Fruit fly (Drosophila melanogaster) whole organism, embryonic: ENCODE results near the gene Ids.

Experiments used
- Ada2b ChIP-seq: fragments of 200-800 bp; sonication (Bioruptor generic); IDR thresholded peaks from 2 replicates; pipeline ENCODE4 v1.3.6; 2022; ENCODE audit warnings: missing biosample characterization, missing genetic modification characterization
- CG10147 ChIP-seq: fragments of 200-800 bp; sonication (Bioruptor generic); optimal IDR thresholded peaks from 2 replicates; lab custom pipeline; 2019; ENCODE audit warnings: missing biosample characterization, mild to moderate bottlenecking, missing genetic modification characterization, moderate library complexity
- CG1024 ChIP-seq: fragments of 200-800 bp; sonication (Bioruptor generic); IDR thresholded peaks from 2 replicates; pipeline ENCODE4 v1.3.6; 2022; ENCODE audit warnings: missing biosample characterization, missing genetic modification characterization
- CG10959 ChIP-seq: fragments of 200-800 bp; sonication (Bioruptor generic); IDR thresholded peaks from 2 replicates; pipeline ENCODE4 v1.3.6; 2022; ENCODE audit warnings: missing biosample characterization, missing genetic modification characterization
- CG11560 ChIP-seq: fragments of 200-800 bp; sonication (Bioruptor generic); IDR thresholded peaks from 3 replicates; pipeline ENCODE4 v1.3.6; 2022; ENCODE audit warnings: missing biosample characterization, missing genetic modification characterization
- CG12155 ChIP-seq: fragments of 200-800 bp; sonication (Bioruptor generic); optimal IDR thresholded peaks from 3 replicates; lab custom pipeline; 2016; ENCODE audit warnings: missing biosample characterization, missing genetic modification characterization
- CG12219 ChIP-seq: fragments of 200-800 bp; sonication (Bioruptor generic); optimal IDR thresholded peaks from 3 replicates; lab custom pipeline; 2018; ENCODE audit warnings: missing biosample characterization, mild to moderate bottlenecking, missing genetic modification characterization
- CG12659 ChIP-seq: fragments of 200-800 bp; sonication (Bioruptor generic); optimal IDR thresholded peaks from 3 replicates; lab custom pipeline; 2017; ENCODE audit warnings: mild to moderate bottlenecking, missing biosample characterization, missing genetic modification reagents, missing genetic modification characterization
- CG12769 ChIP-seq: fragments of 200-800 bp; sonication (Bioruptor generic); optimal IDR thresholded peaks from 2 replicates; lab custom pipeline; 2019; ENCODE audit warnings: missing biosample characterization, mild to moderate bottlenecking, missing genetic modification characterization, moderate library complexity
- CG13287 ChIP-seq: fragments of 200-800 bp; sonication (Bioruptor generic); IDR thresholded peaks from 2 replicates; pipeline ENCODE4 v1.3.6; 2022; ENCODE audit warnings: missing biosample characterization, missing genetic modification characterization; ENCODE audit not compliant: partially characterized antibody
- CG13296 ChIP-seq: fragments of 200-800 bp; sonication (Bioruptor generic); optimal IDR thresholded peaks from 3 replicates; lab custom pipeline; 2018; ENCODE audit warnings: missing biosample characterization, mild to moderate bottlenecking, missing genetic modification characterization
- CG15011 ChIP-seq: fragments of 200-800 bp; sonication (Bioruptor generic); optimal IDR thresholded peaks from 3 replicates; lab custom pipeline; 2018; ENCODE audit warnings: missing biosample characterization, mild to moderate bottlenecking, missing genetic modification characterization
- CG15601 ChIP-seq: fragments of 200-800 bp; sonication (Bioruptor generic); optimal IDR thresholded peaks from 3 replicates; lab custom pipeline; 2019; ENCODE audit warnings: missing biosample characterization, mild to moderate bottlenecking, missing genetic modification characterization, moderate library complexity
- CG15696 ChIP-seq: fragments of 200-800 bp; sonication (Bioruptor generic); optimal IDR thresholded peaks from 2 replicates; lab custom pipeline; 2019; ENCODE audit warnings: missing biosample characterization, mild to moderate bottlenecking, missing genetic modification characterization, moderate library complexity
- CG16863 ChIP-seq: fragments of 200-800 bp; sonication (Bioruptor generic); optimal IDR thresholded peaks from 3 replicates; lab custom pipeline; 2016; ENCODE audit warnings: missing biosample characterization, missing genetic modification characterization
- CG17359 ChIP-seq: fragments of 200-800 bp; sonication (Bioruptor generic); optimal IDR thresholded peaks from 3 replicates; lab custom pipeline; 2018; ENCODE audit warnings: missing biosample characterization, mild to moderate bottlenecking, missing genetic modification characterization, moderate library complexity
- CG18262 ChIP-seq: fragments of 200-800 bp; optimal IDR thresholded peaks from 3 replicates; lab custom pipeline; 2019; ENCODE audit warnings: missing biosample characterization, mild to moderate bottlenecking, missing genetic modification characterization, moderate library complexity
- CG18764 ChIP-seq: fragments of 200-800 bp; sonication (Bioruptor generic); optimal IDR thresholded peaks from 3 replicates; lab custom pipeline; 2016; ENCODE audit warnings: missing biosample characterization, missing genetic modification characterization
- CG2120 ChIP-seq: fragments of 200-800 bp; sonication (Bioruptor generic); optimal IDR thresholded peaks from 3 replicates; lab custom pipeline; 2016; ENCODE audit warnings: missing biosample characterization, missing genetic modification characterization
- CG4424 ChIP-seq: fragments of 200-800 bp; sonication (Bioruptor generic); optimal IDR thresholded peaks from 3 replicates; lab custom pipeline; 2016; ENCODE audit warnings: missing biosample characterization, missing genetic modification characterization
- CG6683 ChIP-seq: fragments of 200-800 bp; sonication (Bioruptor generic); optimal IDR thresholded peaks from 2 replicates; lab custom pipeline; 2017; ENCODE audit warnings: missing biosample characterization, mild to moderate bottlenecking, missing genetic modification characterization, missing genetic modification reagents
- CG6791 ChIP-seq: fragments of 200-800 bp; sonication (Bioruptor generic); IDR thresholded peaks from 3 replicates; pipeline ENCODE4 v1.3.6; 2022; ENCODE audit warnings: missing biosample characterization, missing genetic modification characterization; ENCODE audit not compliant: partially characterized antibody
- CG7928 ChIP-seq: fragments of 200-800 bp; sonication (Bioruptor generic); optimal IDR thresholded peaks from 2 replicates; lab custom pipeline; 2017; ENCODE audit warnings: missing biosample characterization, mild to moderate bottlenecking, missing genetic modification characterization
- Dip3 ChIP-seq: fragments of 200-800 bp; sonication (Bioruptor generic); optimal IDR thresholded peaks from 3 replicates; lab custom pipeline; 2016; ENCODE audit warnings: missing biosample characterization, missing genetic modification characterization
- Ets97D ChIP-seq: fragments of 200-800 bp; sonication (Bioruptor generic); optimal IDR thresholded peaks from 3 replicates; lab custom pipeline; 2016; ENCODE audit warnings: missing biosample characterization, missing genetic modification characterization
- Gsc ChIP-seq: fragments of 200-800 bp; sonication (Bioruptor generic); IDR thresholded peaks from 2 replicates; pipeline ENCODE4 v1.3.6; 2022; ENCODE audit warnings: missing biosample characterization, missing genetic modification characterization
- Max ChIP-seq: fragments of 200-800 bp; sonication (Bioruptor generic); optimal IDR thresholded peaks from 2 replicates; lab custom pipeline; 2016; ENCODE audit warnings: missing biosample characterization, mild to moderate bottlenecking, missing genetic modification characterization
- Neu2 ChIP-seq: fragments of 200-800 bp; sonication (Bioruptor generic); optimal IDR thresholded peaks from 3 replicates; lab custom pipeline; 2016; ENCODE audit warnings: missing biosample characterization, missing genetic modification characterization, borderline replicate concordance
- Nf-YB ChIP-seq: fragments of 200-800 bp; sonication (Bioruptor generic); optimal IDR thresholded peaks from 3 replicates; lab custom pipeline; 2019; ENCODE audit warnings: missing biosample characterization, mild to moderate bottlenecking, missing genetic modification characterization, moderate library complexity
- Optix ChIP-seq: fragments of 200-800 bp; sonication (Bioruptor generic); IDR thresholded peaks from 3 replicates; pipeline ENCODE4 v1.3.6; 2022; ENCODE audit warnings: missing biosample characterization, missing genetic modification characterization
- Rx ChIP-seq: fragments of 200-800 bp; sonication (Bioruptor generic); IDR thresholded peaks from 2 replicates; pipeline ENCODE4 v1.3.6; 2022; ENCODE audit warnings: missing biosample characterization, missing genetic modification characterization
- Side ChIP-seq: fragments of 200-800 bp; sonication (Bioruptor generic); optimal IDR thresholded peaks from 2 replicates; lab custom pipeline; 2016; ENCODE audit warnings: missing biosample characterization, missing genetic modification characterization
- Sin3A ChIP-seq: fragments of >200 bp; optimal IDR thresholded peaks from 2 replicates; lab custom pipeline; 2018
- da ChIP-seq: fragments of 200-800 bp; sonication (Bioruptor generic); optimal IDR thresholded peaks from 2 replicates; lab custom pipeline; 2016; ENCODE audit warnings: missing biosample characterization, missing genetic modification characterization
- danr ChIP-seq: fragments of 200-800 bp; sonication (Bioruptor generic); IDR thresholded peaks from 2 replicates; pipeline ENCODE4 v1.3.6; 2022; ENCODE audit warnings: missing biosample characterization, missing genetic modification characterization
- dati ChIP-seq: fragments of 200-800 bp; sonication (Bioruptor generic); IDR thresholded peaks from 2 replicates; pipeline ENCODE4 v1.3.6; 2022; ENCODE audit warnings: missing biosample characterization, missing genetic modification characterization
- grau ChIP-seq: fragments of 200-800 bp; optimal IDR thresholded peaks from 3 replicates; lab custom pipeline; 2019; ENCODE audit warnings: missing biosample characterization, mild to moderate bottlenecking, missing genetic modification characterization, moderate library complexity
- lab ChIP-seq: fragments of 200-800 bp; sonication (Bioruptor generic); optimal IDR thresholded peaks from 3 replicates; lab custom pipeline; 2017; ENCODE audit warnings: missing biosample characterization, missing genetic modification characterization, mild to moderate bottlenecking, moderate library complexity, missing genetic modification reagents
- luna ChIP-seq: fragments of 200-800 bp; sonication (Bioruptor generic); optimal IDR thresholded peaks from 2 replicates; lab custom pipeline; 2016; ENCODE audit warnings: missing biosample characterization, missing genetic modification characterization
- nmo ChIP-seq: fragments of 200-800 bp; sonication (Bioruptor generic); optimal IDR thresholded peaks from 2 replicates; lab custom pipeline; 2018; ENCODE audit warnings: missing biosample characterization, mild to moderate bottlenecking, missing genetic modification characterization, moderate library complexity
- nom ChIP-seq: fragments of 200-800 bp; sonication (Bioruptor generic); optimal IDR thresholded peaks from 2 replicates; lab custom pipeline; 2017; ENCODE audit warnings: missing biosample characterization, missing genetic modification characterization, mild to moderate bottlenecking, moderate library complexity, missing genetic modification reagents
- oc ChIP-seq: fragments of 200-800 bp; sonication (Bioruptor generic); optimal IDR thresholded peaks from 2 replicates; lab custom pipeline; 2018; ENCODE audit warnings: missing biosample characterization, mild to moderate bottlenecking, missing genetic modification characterization, moderate library complexity
- pho ChIP-seq: fragments of 200-800 bp; sonication (Bioruptor generic); optimal IDR thresholded peaks from 2 replicates; lab custom pipeline; 2016; ENCODE audit warnings: missing biosample characterization, missing genetic modification characterization
- prd ChIP-seq, 3 experiments: fragments of >200 bp in 2 of 3; fragments of 200-800 bp in 1 of 3; sonication (Bioruptor generic) in 1 of 3; optimal IDR thresholded peaks in 2 of 3; IDR thresholded peaks in 1 of 3; 2 replicates in 2 of 3; 3 replicates in 1 of 3; pipeline versions ENCODE4 v1.3.6 to Lab custom; 2017 to 2022; ENCODE audit warnings: missing biosample characterization in 1 of 3, missing genetic modification characterization in 1 of 3
- sens-2 ChIP-seq: fragments of 200-800 bp; sonication (Bioruptor generic); IDR thresholded peaks from 2 replicates; pipeline ENCODE4 v1.3.6; 2022; ENCODE audit warnings: missing biosample characterization, missing genetic modification characterization
- seq ChIP-seq: fragments of 200-800 bp; sonication (Bioruptor generic); IDR thresholded peaks from 2 replicates; pipeline ENCODE4 v1.3.6; 2022; ENCODE audit warnings: missing biosample characterization, missing genetic modification characterization
- shn ChIP-seq: fragments of 200-800 bp; sonication (Bioruptor generic); optimal IDR thresholded peaks from 3 replicates; lab custom pipeline; 2016; ENCODE audit warnings: missing biosample characterization, missing genetic modification characterization
- slp2 ChIP-seq: fragments of 200-800 bp; sonication (Bioruptor generic); optimal IDR thresholded peaks from 2 replicates; lab custom pipeline; 2016; ENCODE audit warnings: missing biosample characterization, missing genetic modification characterization
- trem ChIP-seq: fragments of 200-800 bp; optimal IDR thresholded peaks from 3 replicates; lab custom pipeline; 2019; ENCODE audit warnings: missing biosample characterization, mild to moderate bottlenecking, missing genetic modification characterization, moderate library complexity
- unc-4 ChIP-seq: fragments of 200-800 bp; sonication (Bioruptor generic); IDR thresholded peaks from 2 replicates; pipeline ENCODE4 v1.3.6; 2022; ENCODE audit warnings: missing biosample characterization, missing genetic modification characterization; ENCODE audit not compliant: partially characterized antibody
- wdn ChIP-seq: fragments of 200-800 bp; sonication (Bioruptor generic); IDR thresholded peaks from 2 replicates; pipeline ENCODE4 v1.3.6; 2022; ENCODE audit warnings: missing biosample characterization, missing genetic modification characterization

The Ids gene

DNA sequence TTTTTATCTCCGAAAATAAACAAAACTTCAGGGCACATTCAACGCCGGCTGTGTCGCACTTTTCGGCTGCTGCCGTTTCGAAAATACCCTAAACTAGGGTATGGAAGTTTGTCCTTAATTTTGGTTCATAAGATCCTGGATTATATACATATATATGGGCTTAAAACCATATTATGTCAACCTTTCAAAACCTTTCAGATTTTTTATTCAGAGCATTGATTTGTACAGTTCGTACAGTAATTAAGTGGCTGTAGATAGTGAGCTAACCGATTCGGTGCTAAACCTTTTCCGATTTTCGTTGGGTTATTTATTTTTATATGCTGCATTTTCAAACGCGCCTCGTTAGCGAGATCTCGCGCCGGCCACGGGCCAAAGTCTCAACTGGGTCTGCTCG, 11.6 kb downstream of the Ids start (continued):
- TF ChIP-seq CG15011 (GFP tag; lab: Kevin White, UChicago) (no peak), CG6791 (GFP tag; lab: Robert Waterston, UW) (no peak), luna (GFP tag; lab: Kevin White, UChicago) (no peak), trem (peak; percentile 22), Dip3 (GFP tag; lab: Kevin White, UChicago) (no peak), Gsc (peak; percentile 23; the same call in 1 of the 2 replicates), CG13296 (no peak), CG10959 (no peak), prd (optimal IDR thresholded peaks at IDR 0.05; lab: Kevin White, UChicago) (no peak), prd (GFP tag; IDR thresholded peaks at IDR 0.05; lab: Robert Waterston, UW) (no peak; the same call in 1 of the 3 replicates), Nf-YB (GFP tag; lab: Kevin White, UChicago) (no peak), CG7928 (GFP tag; lab: Kevin White, UChicago) (no peak), da (GFP tag; lab: Kevin White, UChicago) (no peak), CG15696 (tag; lab: Kevin White, UChicago) (no peak), Ada2b (GFP tag; lab: Robert Waterston, UW) (peak; percentile 48), nom (GFP tag; lab: Kevin White, UChicago) (no peak), CG17359 (tag; lab: Kevin White, UChicago) (no peak), Side (no peak), CG18262 (tag; lab: Kevin White, UChicago) (peak; percentile 84), CG11560 (tag; lab: Robert Waterston, UW) (no peak), Rx (peak; percentile 28; the same call in 1 of the 2 replicates), shn (GFP tag; lab: Kevin White, UChicago) (no peak), sens-2 (GFP tag; lab: Robert Waterston, UW) (no peak), pho (GFP tag; lab: Kevin White, UChicago) (no peak), Max (GFP tag; lab: Kevin White, UChicago) (peak; percentile 38), Ets97D (no peak), CG12155 (GFP tag; lab: Kevin White, UChicago) (no peak), CG12659 (GFP tag; lab: Kevin White, UChicago) (peak; percentile 24), CG6683 (GFP tag; lab: Kevin White, UChicago) (no peak), CG12219 (GFP tag; lab: Kevin White, UChicago) (no peak), CG18764 (GFP tag; lab: Kevin White, UChicago) (peak; percentile 3), CG12769 (tag; lab: Kevin White, UChicago) (no peak), danr (GFP tag; lab: Robert Waterston, UW) (no peak), dati (GFP tag; lab: Robert Waterston, UW) (no peak), slp2 (GFP tag; lab: Kevin White, UChicago) (no peak), CG10147 (GFP tag; lab: Kevin White, UChicago) (no peak), wdn (no peak), CG16863 (GFP tag; lab: Kevin White, UChicago) (no peak), CG2120 (GFP tag; lab: Kevin White, UChicago) (no peak), grau (peak; percentile 40), Sin3A (lab: Kevin White, UChicago) (no peak), oc (tag; lab: Kevin White, UChicago) (no peak), lab (GFP tag; lab: Kevin White, UChicago) (peak; percentile 45), CG15601 (tag; lab: Kevin White, UChicago) (no peak), Optix (no peak), unc-4 (GFP tag; lab: Robert Waterston, UW) (no peak), CG1024 (GFP tag; lab: Robert Waterston, UW) (no peak), CG4424 (GFP tag; lab: Kevin White, UChicago) (peak; percentile 40), CG13287 (no peak), Neu2 (GFP tag; lab: Kevin White, UChicago) (no peak), nmo (GFP tag; lab: Kevin White, UChicago) (peak; percentile 63), seq (GFP tag; lab: Robert Waterston, UW) (no peak)
